Fruit fly (Drosophila melanogaster): Measurements from ENCODE around the gene Pgant5.
A peak's percentile ranks its signal among the peaks of the same experiment; 100 is the strongest.

Gene Pgant5

dm6 chr2L:5107626-5108272 lies 14.4 kb upstream of the Pgant5 start (continued):
- TF ChIP-seq CG1529 (GFP tag; optimal IDR thresholded peaks at IDR 0.05) (peak; percentile 90), CG14441 (GFP tag; IDR thresholded peaks at IDR 0.05) (peak; percentile 95), nau (GFP tag; optimal IDR thresholded peaks at IDR 0.05) (peak; percentile 92), CG9727 (GFP tag; optimal IDR thresholded peaks at IDR 0.05) (peak; percentile 93), org-1 (GFP tag; optimal IDR thresholded peaks at IDR 0.05) (peak; percentile 94), chinmo (GFP tag; IDR thresholded peaks at IDR 0.05; ENCODE audit: partially characterized antibody) (no peak), sima (GFP tag; optimal IDR thresholded peaks at IDR 0.05) (peak; percentile 69), Elba2 (GFP tag; optimal IDR thresholded peaks at IDR 0.05) (peak; percentile 12), hbn (GFP tag; IDR thresholded peaks at IDR 0.05; ENCODE audit: partially characterized antibody) (no peak), lola (GFP tag; optimal IDR thresholded peaks at IDR 0.05) (peak in 2 of 3 experiments; percentile 11 to 86), CG14860 (GFP tag; IDR thresholded peaks at IDR 0.05; ENCODE audit: partially characterized antibody) (no peak), Hr78 (GFP tag; optimal IDR thresholded peaks at IDR 0.05) (peak in 1 of 2 experiments; percentile 97), grn (GFP tag; optimal IDR thresholded peaks at IDR 0.05) (peak; percentile 48), CG4707 (GFP tag; optimal IDR thresholded peaks at IDR 0.05) (no peak), Dad (GFP tag; optimal IDR thresholded peaks at IDR 0.05) (peak; percentile 97), rib (GFP tag; IDR thresholded peaks at IDR 0.05) (peak; percentile 93), tna (GFP tag; IDR thresholded peaks at IDR 0.05; ENCODE audit: partially characterized antibody) (no peak), Vsx1 (GFP tag; optimal IDR thresholded peaks at IDR 0.05) (peak; percentile 81), Nf-YA (GFP tag; IDR thresholded peaks at IDR 0.05) (peak; percentile 85), CG17361 (GFP tag; IDR thresholded peaks at IDR 0.05) (peak; percentile 83), twi (tag; optimal IDR thresholded peaks at IDR 0.05) (peak; percentile 82), Rfx (GFP tag; IDR thresholded peaks at IDR 0.05) (peak; percentile 98), Bgb (GFP tag; IDR thresholded peaks at IDR 0.05; ENCODE audit: partially characterized antibody) (no peak), CG13894 (tag; optimal IDR thresholded peaks at IDR 0.05) (peak; percentile 94), CG10274 (GFP tag; optimal IDR thresholded peaks at IDR 0.05) (peak; percentile 88), CG31365 (tag; optimal IDR thresholded peaks at IDR 0.05) (peak; percentile 72), ind (GFP tag; optimal IDR thresholded peaks at IDR 0.05) (peak; percentile 97), Lim3 (GFP tag; IDR thresholded peaks at IDR 0.05) (peak; percentile 77), otp (GFP tag; IDR thresholded peaks at IDR 0.05) (peak; percentile 88), Hand (GFP tag; optimal IDR thresholded peaks at IDR 0.05) (peak; percentile 91), Max (GFP tag; optimal IDR thresholded peaks at IDR 0.05) (peak; percentile 94), CG15696 (tag; optimal IDR thresholded peaks at IDR 0.05) (peak; percentile 78), CG7839 (tag; optimal IDR thresholded peaks at IDR 0.05) (peak; percentile 97), ara (GFP tag; IDR thresholded peaks at IDR 0.05) (peak; percentile 77), pfk (GFP tag; optimal IDR thresholded peaks at IDR 0.05) (peak; percentile 4), HHEX (GFP tag; optimal IDR thresholded peaks at IDR 0.05) (peak; percentile 94), B-H2 (GFP tag; optimal IDR thresholded peaks at IDR 0.05) (peak; percentile 82), CG10565 (GFP tag; optimal IDR thresholded peaks at IDR 0.05) (peak; percentile 62), Opbp (GFP tag; IDR thresholded peaks at IDR 0.05; ENCODE audit: partially characterized antibody) (no peak), Atf3 (GFP tag; optimal IDR thresholded peaks at IDR 0.05) (peak; percentile 96), CG8944 (GFP tag; optimal IDR thresholded peaks at IDR 0.05) (peak; percentile 98), Dek (tag; optimal IDR thresholded peaks at IDR 0.05) (peak; percentile 97), toy (GFP tag; IDR thresholded peaks at IDR 0.05) (peak; percentile 75), CG2116 (GFP tag; optimal IDR thresholded peaks at IDR 0.05) (peak; percentile 68), CG34422 (GFP tag; IDR thresholded peaks at IDR 0.05) (peak; percentile 85), CG8388 (GFP tag; optimal IDR thresholded peaks at IDR 0.05) (peak; percentile 93), Ssrp (tag; optimal IDR thresholded peaks at IDR 0.05) (peak; percentile 92), z (GFP tag; IDR thresholded peaks at IDR 0.05) (peak; percentile 24; the same call in 1 of the 3 replicates)
